Worm (Caenorhabditis elegans) whole organism, L3 larva: ENCODE data around the gene C06H2.2.

Experiments
- R02D3.7 ChIP-seq: fragments of 150-350 bp; optimal IDR thresholded peaks from 2 replicates; lab custom pipeline; 2014; ENCODE audit warnings: missing biosample characterization, missing genetic modification characterization
- ZK546.5 ChIP-seq: sonication (generic microtip); optimal IDR thresholded peaks from 2 replicates; lab custom pipeline; 2017; ENCODE audit warnings: missing biosample characterization, missing genetic modification characterization
- aly-2 ChIP-seq: fragments of 150-350 bp; optimal IDR thresholded peaks from 2 replicates; lab custom pipeline; 2014; ENCODE audit warnings: missing biosample characterization, missing genetic modification characterization
- ama-1 ChIP-seq: fragments of 150-350 bp; optimal IDR thresholded peaks from 2 replicates; lab custom pipeline; 2018
- ceh-16 ChIP-seq: sonication (generic microtip); optimal IDR thresholded peaks from 2 replicates; lab custom pipeline; 2017; ENCODE audit warnings: missing biosample characterization, missing genetic modification characterization
- ceh-28 ChIP-seq: fragments of 150-350 bp; optimal IDR thresholded peaks from 2 replicates; lab custom pipeline; 2014; ENCODE audit warnings: missing biosample characterization, missing genetic modification reagents, missing genetic modification characterization
- ceh-82 ChIP-seq: fragments of 150-350 bp; optimal IDR thresholded peaks from 2 replicates; lab custom pipeline; 2014; ENCODE audit warnings: missing biosample characterization, missing genetic modification characterization
- ceh-9 ChIP-seq: sonication (generic microtip); optimal IDR thresholded peaks from 2 replicates; lab custom pipeline; 2018; ENCODE audit warnings: missing biosample characterization, missing genetic modification characterization
- daf-12 ChIP-seq: fragments of 150-350 bp; optimal IDR thresholded peaks from 2 replicates; lab custom pipeline; 2014; ENCODE audit warnings: missing biosample characterization, missing genetic modification reagents, missing genetic modification characterization
- egl-27 ChIP-seq: sonication (generic microtip); optimal IDR thresholded peaks from 4 replicates; lab custom pipeline; 2017; ENCODE audit warnings: missing biosample characterization, missing genetic modification reagents, missing genetic modification characterization
- egl-5 ChIP-seq: fragments of 150-350 bp; optimal IDR thresholded peaks from 2 replicates; lab custom pipeline; 2017; ENCODE audit warnings: missing biosample characterization, missing genetic modification reagents, missing genetic modification characterization, inconsistent platforms
- elt-1 ChIP-seq: fragments of 150-350 bp; optimal IDR thresholded peaks from 2 replicates; lab custom pipeline; 2014; ENCODE audit warnings: missing biosample characterization, missing genetic modification characterization
- elt-2 ChIP-seq: sonication (generic microtip); optimal IDR thresholded peaks from 2 replicates; lab custom pipeline; 2016; ENCODE audit warnings: missing genetic modification reagents, mild to moderate bottlenecking, missing genetic modification characterization, missing compliant biosample characterization
- elt-3 ChIP-seq, 3 experiments: fragments of 150-350 bp in 1 of 3; sonication (generic microtip) in 2 of 3; optimal IDR thresholded peaks; 2 replicates in 2 of 3; 4 replicates in 1 of 3; lab custom pipeline; 2014 to 2017; ENCODE audit warnings: missing biosample characterization in 3 of 3, missing genetic modification characterization in 3 of 3
- eor-1 ChIP-seq, 2 experiments: fragments of 150-350 bp; optimal IDR thresholded peaks; 2 replicates each; lab custom pipeline; 2014 to 2018; ENCODE audit warnings: missing biosample characterization in 2 of 2, missing genetic modification characterization in 2 of 2
- fkh-10 ChIP-seq: sonication (generic microtip); optimal IDR thresholded peaks from 2 replicates; lab custom pipeline; 2017; ENCODE audit warnings: missing biosample characterization, missing genetic modification reagents, missing genetic modification characterization
- fkh-2 ChIP-seq: fragments of 150-350 bp; optimal IDR thresholded peaks from 2 replicates; lab custom pipeline; 2014; ENCODE audit warnings: missing biosample characterization, missing genetic modification reagents, missing genetic modification characterization
- fos-1 ChIP-seq: fragments of 150-350 bp; optimal IDR thresholded peaks from 2 replicates; lab custom pipeline; 2014; ENCODE audit warnings: missing biosample characterization, missing genetic modification characterization
- hmg-11 ChIP-seq: sonication (generic microtip); optimal IDR thresholded peaks from 2 replicates; lab custom pipeline; 2016; ENCODE audit warnings: missing genetic modification characterization, missing compliant biosample characterization
- lin-39 ChIP-seq: fragments of 150-350 bp; optimal IDR thresholded peaks from 2 replicates; lab custom pipeline; 2018; ENCODE audit warnings: missing biosample characterization, missing genetic modification reagents, missing genetic modification characterization
- lsy-12 ChIP-seq: sonication (generic microtip); optimal IDR thresholded peaks from 2 replicates; lab custom pipeline; 2016; ENCODE audit warnings: mild to moderate bottlenecking, missing genetic modification characterization, missing compliant biosample characterization
- mdl-1 ChIP-seq: fragments of 150-350 bp; optimal IDR thresholded peaks from 2 replicates; lab custom pipeline; 2014; ENCODE audit warnings: missing biosample characterization, missing genetic modification characterization
- mml-1 ChIP-seq: fragments of 150-350 bp; sonication (generic microtip); optimal IDR thresholded peaks from 3 replicates; lab custom pipeline; 2014; ENCODE audit warnings: missing biosample characterization, missing genetic modification characterization
- nfya-1 ChIP-seq: sonication (generic microtip); optimal IDR thresholded peaks from 2 replicates; lab custom pipeline; 2017; ENCODE audit warnings: missing genetic modification characterization, mild to moderate bottlenecking, missing compliant biosample characterization, antibody characterized with exemption, moderate library complexity; ENCODE audit not compliant: insufficient read depth
- nhr-11 ChIP-seq: fragments of 150-350 bp; optimal IDR thresholded peaks from 2 replicates; lab custom pipeline; 2014; ENCODE audit warnings: missing biosample characterization, missing genetic modification characterization
- nhr-12 ChIP-seq: fragments of 150-350 bp; optimal IDR thresholded peaks from 2 replicates; lab custom pipeline; 2014; ENCODE audit warnings: missing biosample characterization, missing genetic modification characterization
- nhr-23 ChIP-seq: fragments of 150-350 bp; optimal IDR thresholded peaks from 2 replicates; lab custom pipeline; 2014; ENCODE audit warnings: missing biosample characterization, missing genetic modification reagents, missing genetic modification characterization
- nhr-237 ChIP-seq: fragments of 150-350 bp; optimal IDR thresholded peaks from 2 replicates; lab custom pipeline; 2014; ENCODE audit warnings: missing biosample characterization, missing genetic modification characterization
- nhr-25 ChIP-seq: sonication (generic microtip); optimal IDR thresholded peaks from 2 replicates; lab custom pipeline; 2017; ENCODE audit warnings: missing biosample characterization, missing genetic modification characterization
- nhr-28 ChIP-seq: fragments of 150-350 bp; optimal IDR thresholded peaks from 2 replicates; lab custom pipeline; 2014; ENCODE audit warnings: missing biosample characterization, missing genetic modification characterization
- nhr-43 ChIP-seq: sonication (generic microtip); optimal IDR thresholded peaks from 2 replicates; lab custom pipeline; 2016; ENCODE audit warnings: mild to moderate bottlenecking, missing genetic modification characterization, missing compliant biosample characterization; ENCODE audit not compliant: poor library complexity, severe bottlenecking
- nhr-67 ChIP-seq: fragments of 150-350 bp; optimal IDR thresholded peaks from 2 replicates; lab custom pipeline; 2014; ENCODE audit warnings: missing biosample characterization, missing genetic modification characterization
- nhr-76 ChIP-seq: fragments of 150-350 bp; sonication (generic microtip); optimal IDR thresholded peaks from 5 replicates; lab custom pipeline; 2014; ENCODE audit warnings: missing biosample characterization, missing genetic modification characterization
- nhr-77 ChIP-seq: fragments of 150-350 bp; optimal IDR thresholded peaks from 2 replicates; lab custom pipeline; 2014; ENCODE audit warnings: missing biosample characterization, missing genetic modification characterization
- pha-4 ChIP-seq: fragments of 150-350 bp; optimal IDR thresholded peaks from 2 replicates; lab custom pipeline; 2014; ENCODE audit warnings: missing biosample characterization, missing genetic modification reagents, missing genetic modification characterization
- pqm-1 ChIP-seq: fragments of 150-350 bp; optimal IDR thresholded peaks from 2 replicates; lab custom pipeline; 2017; ENCODE audit warnings: missing biosample characterization, missing genetic modification characterization, inconsistent platforms
- sea-2 ChIP-seq: fragments of 150-350 bp; sonication (generic microtip); optimal IDR thresholded peaks from 4 replicates; lab custom pipeline; 2014; ENCODE audit warnings: missing biosample characterization, missing genetic modification reagents, missing genetic modification characterization
- skn-1 ChIP-seq: fragments of 150-350 bp; optimal IDR thresholded peaks from 2 replicates; lab custom pipeline; 2014; ENCODE audit warnings: missing biosample characterization, missing genetic modification characterization
- snpc-4 ChIP-seq: fragments of 150-350 bp; optimal IDR thresholded peaks from 2 replicates; lab custom pipeline; 2014; ENCODE audit warnings: missing biosample characterization, missing genetic modification characterization
- tbx-2 ChIP-seq: sonication (generic microtip); optimal IDR thresholded peaks from 2 replicates; lab custom pipeline; 2016; ENCODE audit warnings: mild to moderate bottlenecking, missing genetic modification characterization, missing compliant biosample characterization
- unc-39 ChIP-seq: sonication (generic microtip); optimal IDR thresholded peaks from 4 replicates; lab custom pipeline; 2017; ENCODE audit warnings: missing biosample characterization, missing genetic modification characterization
- unc-62 ChIP-seq: fragments of 150-350 bp; sonication (generic microtip); optimal IDR thresholded peaks from 4 replicates; lab custom pipeline; 2014; ENCODE audit warnings: missing biosample characterization, missing genetic modification reagents, missing genetic modification characterization
- zag-1 ChIP-seq: fragments of 150-350 bp; optimal IDR thresholded peaks from 2 replicates; lab custom pipeline; 2014; ENCODE audit warnings: missing biosample characterization, missing genetic modification characterization
- ztf-11 ChIP-seq: fragments of 150-350 bp; optimal IDR thresholded peaks from 2 replicates; lab custom pipeline; 2014; ENCODE audit warnings: missing biosample characterization, missing genetic modification characterization
- ztf-4 ChIP-seq: fragments of 150-350 bp; optimal IDR thresholded peaks from 2 replicates; lab custom pipeline; 2014; ENCODE audit warnings: missing biosample characterization, missing genetic modification characterization

The C06H2.2 gene

DNA sequence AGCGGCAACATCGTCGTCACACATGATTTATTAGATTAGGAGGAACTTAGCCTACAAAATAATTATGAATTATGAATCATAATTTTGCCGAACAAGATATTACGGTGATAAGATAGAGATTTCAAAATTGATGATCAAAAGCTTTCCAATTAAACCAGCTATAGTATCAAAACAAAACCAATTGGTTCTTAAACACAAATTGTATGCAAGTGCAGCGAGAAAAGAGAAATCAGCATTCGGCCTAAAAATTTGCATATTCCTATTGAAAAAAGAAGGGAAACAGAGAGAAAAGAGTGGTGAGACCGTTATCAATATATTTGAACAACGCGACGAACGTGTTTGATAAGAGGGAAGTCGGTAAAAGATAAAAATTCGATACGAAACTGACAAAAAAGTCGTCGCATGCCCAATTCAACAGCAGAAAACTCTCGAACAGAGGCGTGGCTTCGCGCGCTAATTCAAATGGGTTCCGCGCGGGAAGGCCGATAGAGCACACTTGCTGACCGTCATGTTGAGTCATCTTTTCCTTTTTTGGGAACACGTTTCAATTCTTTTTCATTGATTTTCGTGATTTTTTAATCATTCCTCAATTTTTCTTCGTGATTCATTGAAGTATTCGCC is 46.8 kb upstream of the C06H2.2 start, which contains the start of gene act-2 (continued):
- TF ChIP-seq nhr-67 (tag; lab: Kevin White, UChicago): no peak
- TF ChIP-seq fos-1 (tag; lab: Kevin White, UChicago): peak; percentile 88
- TF ChIP-seq nhr-237 (tag; lab: Kevin White, UChicago): no peak
- no peak for TF ChIP-seq ztf-11
- TF ChIP-seq unc-39 (tag; lab: Kevin White, UChicago): no peak
- peak; percentile 95 for TF ChIP-seq nhr-25 (tag; lab: Kevin White, UChicago)
- TF ChIP-seq daf-12 (tag; lab: Kevin White, UChicago): no peak
- no peak for TF ChIP-seq eor-1 (tag; optimal IDR thresholded peaks at IDR 0.05; lab: Kevin White, UChicago)
- no peak for TF ChIP-seq fkh-2 (tag; lab: Kevin White, UChicago)

DNA sequence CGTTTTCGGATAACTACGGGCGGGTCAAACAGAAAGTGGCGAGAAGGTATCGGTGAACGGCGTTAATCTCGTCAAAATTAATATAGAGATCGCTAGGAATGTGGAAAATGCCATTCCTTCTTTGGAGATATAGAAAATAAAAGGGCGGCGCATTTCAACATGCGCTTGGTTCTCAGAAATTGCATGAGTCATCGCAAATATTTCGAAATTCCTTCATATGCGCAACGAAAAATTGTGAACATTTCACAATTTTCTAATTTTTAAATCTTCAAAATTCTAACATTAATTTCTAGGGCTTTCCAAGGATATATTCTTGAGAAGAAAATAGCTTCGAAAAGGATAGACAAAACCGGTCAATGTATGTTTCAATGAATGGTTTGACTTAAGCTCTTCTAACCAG is 46.1 kb upstream of the C06H2.2 start:
- TF ChIP-seq nhr-28 (tag; lab: Kevin White, UChicago): no peak
- no peak for TF ChIP-seq unc-39 (tag; lab: Kevin White, UChicago)
- no peak for TF ChIP-seq ztf-4 (tag; lab: Kevin White, UChicago)
- TF ChIP-seq R02D3.7 (tag; lab: Kevin White, UChicago): no peak
- TF ChIP-seq elt-2: no peak
- TF ChIP-seq ceh-28 (tag; lab: Kevin White, UChicago): no peak
- TF ChIP-seq nhr-43 (tag; lab: Kevin White, UChicago): no peak
- TF ChIP-seq ceh-16: no peak
- no peak for TF ChIP-seq ceh-9 (tag; lab: Kevin White, UChicago)
- TF ChIP-seq nhr-67 (tag; lab: Kevin White, UChicago): no peak
- no peak for TF ChIP-seq elt-3 (tag; optimal IDR thresholded peaks at IDR 0.05; lab: Kevin White, UChicago)

DNA sequence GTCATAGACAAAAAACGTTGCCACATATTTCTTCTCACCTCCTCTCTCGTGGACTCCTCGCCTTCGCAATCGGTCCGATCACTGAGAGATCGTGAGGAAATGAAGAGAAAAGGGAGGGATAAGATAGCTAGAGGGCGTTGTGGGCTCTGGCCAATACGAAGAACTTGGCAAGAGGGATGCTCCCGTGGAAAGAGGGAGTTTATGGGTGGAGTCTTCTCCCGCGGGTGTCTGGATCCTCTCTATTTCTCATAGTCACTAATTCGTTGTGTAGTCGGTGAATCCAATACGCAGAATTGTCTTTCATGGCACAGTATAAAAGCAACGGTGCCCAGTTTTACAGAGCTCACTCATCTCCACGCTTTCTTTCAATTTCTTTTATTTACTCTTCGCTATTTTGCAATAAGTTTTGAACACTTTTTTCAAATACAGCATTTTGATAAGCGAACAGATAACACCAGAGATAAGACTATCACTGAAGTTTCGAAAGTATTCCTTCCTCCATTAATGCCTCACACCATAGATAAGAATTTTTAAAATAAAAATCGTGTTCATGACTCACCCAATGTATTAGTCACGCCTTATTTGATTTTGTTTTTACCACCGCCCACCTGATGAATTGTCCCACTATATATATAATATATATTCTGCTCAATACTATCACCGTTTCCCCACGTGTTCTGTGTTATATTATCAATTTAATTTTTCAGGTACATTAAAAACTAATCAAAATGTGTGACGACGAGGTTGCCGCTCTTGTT is 44.5 kb upstream of the C06H2.2 start, which contains the start of gene act-1:
Gene act-1, plus strand, starts transcription at position 708 of the 758 bp plus-strand sequence.
- no peak for TF ChIP-seq nhr-77 (tag; lab: Kevin White, UChicago)
- no peak for TF ChIP-seq egl-5 (tag; lab: Kevin White, UChicago)
- no peak for TF ChIP-seq egl-27 (tag; lab: Kevin White, UChicago)
- no peak for TF ChIP-seq aly-2 (tag; lab: Kevin White, UChicago)
- TF ChIP-seq fkh-10 (GFP tag; lab: Kevin White, UChicago): no peak
- TF ChIP-seq nfya-1 (tag; lab: Kevin White, UChicago): peak; percentile 80
- TF ChIP-seq elt-1 (tag; lab: Kevin White, UChicago): no peak
- no peak for TF ChIP-seq sea-2 (GFP tag; lab: Kevin White, UChicago)
- TF ChIP-seq nhr-12: no peak
- TF ChIP-seq ama-1 (lab: Kevin White, UChicago): peak; percentile 6
- TF ChIP-seq mml-1 (tag; lab: Kevin White, UChicago): no peak
- TF ChIP-seq R02D3.7 (tag; lab: Kevin White, UChicago): no peak
- TF ChIP-seq ztf-4 (tag; lab: Kevin White, UChicago): no peak
- no peak for TF ChIP-seq nhr-67 (tag; lab: Kevin White, UChicago)
- TF ChIP-seq ZK546.5: no peak
- TF ChIP-seq ceh-28 (tag; lab: Kevin White, UChicago): no peak
- no peak for TF ChIP-seq nhr-23 (tag; lab: Kevin White, UChicago)
- no peak for TF ChIP-seq mdl-1 (tag; lab: Kevin White, UChicago)
- no peak for TF ChIP-seq lin-39 (tag; lab: Kevin White, UChicago)
- TF ChIP-seq eor-1 (tag; optimal IDR thresholded peaks at IDR 0.05; lab: Kevin White, UChicago): no peak
- TF ChIP-seq snpc-4: no peak
- TF ChIP-seq elt-2: peak; percentile 89
- TF ChIP-seq zag-1: no peak
- no peak for TF ChIP-seq unc-39 (tag; lab: Kevin White, UChicago)
- no peak for TF ChIP-seq ztf-11
- no peak for TF ChIP-seq ceh-9 (tag; lab: Kevin White, UChicago)
- TF ChIP-seq nhr-28 (tag; lab: Kevin White, UChicago): no peak
- TF ChIP-seq nhr-43 (tag; lab: Kevin White, UChicago): no peak
- no peak for TF ChIP-seq ceh-82 (tag; lab: Kevin White, UChicago)
- TF ChIP-seq elt-3 (tag; optimal IDR thresholded peaks at IDR 0.05; lab: Kevin White, UChicago): no peak
- peak; percentile 31 for TF ChIP-seq hmg-11 (tag; lab: Kevin White, UChicago)
- no peak for TF ChIP-seq skn-1 (tag; lab: Kevin White, UChicago)
- no peak for TF ChIP-seq ceh-16
- no peak for TF ChIP-seq nhr-76 (tag; lab: Kevin White, UChicago)
- TF ChIP-seq unc-62 (GFP tag; lab: Kevin White, UChicago): no peak
- no peak for TF ChIP-seq lsy-12 (tag; lab: Kevin White, UChicago)
- peak; percentile 78 for TF ChIP-seq pqm-1
- TF ChIP-seq fos-1 (tag; lab: Kevin White, UChicago): peak; percentile 32
- no peak for TF ChIP-seq daf-12 (tag; lab: Kevin White, UChicago)
- no peak for TF ChIP-seq nhr-237 (tag; lab: Kevin White, UChicago)
- no peak for TF ChIP-seq tbx-2
- peak; percentile 65 for TF ChIP-seq nhr-11 (tag; lab: Kevin White, UChicago)
- peak; percentile 44 for TF ChIP-seq pha-4
